Fruit fly (Drosophila melanogaster) whole organism, embryonic: Measurements from ENCODE around the gene RASSF8.
A peak's percentile ranks its signal among the peaks of the same experiment; 100 is the strongest.

Experiments
- Abd-B ChIP-seq: fragments of 200-800 bp; sonication (Bioruptor generic); optimal IDR thresholded peaks from 2 replicates; lab custom pipeline; 2018; ENCODE audit warnings: missing biosample characterization, mild to moderate bottlenecking, missing genetic modification characterization, moderate library complexity
- BEAF-32 ChIP-seq: fragments of 200-800 bp; sonication (Bioruptor generic); optimal IDR thresholded peaks from 3 replicates; lab custom pipeline; 2017; ENCODE audit warnings: missing biosample characterization, missing genetic modification characterization, mild to moderate bottlenecking, moderate library complexity, missing genetic modification reagents
- Bgb ChIP-seq: fragments of 200-800 bp; sonication (Bioruptor generic); IDR thresholded peaks from 2 replicates; pipeline ENCODE4 v1.3.6; 2022; ENCODE audit warnings: missing biosample characterization, missing genetic modification characterization; ENCODE audit not compliant: partially characterized antibody
- CG12659 ChIP-seq: fragments of 200-800 bp; sonication (Bioruptor generic); optimal IDR thresholded peaks from 3 replicates; lab custom pipeline; 2017; ENCODE audit warnings: mild to moderate bottlenecking, missing biosample characterization, missing genetic modification reagents, missing genetic modification characterization
- CG13287 ChIP-seq: fragments of 200-800 bp; sonication (Bioruptor generic); IDR thresholded peaks from 2 replicates; pipeline ENCODE4 v1.3.6; 2022; ENCODE audit warnings: missing biosample characterization, missing genetic modification characterization; ENCODE audit not compliant: partially characterized antibody
- CG13624 ChIP-seq: fragments of 200-800 bp; sonication (Bioruptor generic); optimal IDR thresholded peaks from 2 replicates; lab custom pipeline; 2016; ENCODE audit warnings: missing biosample characterization, missing genetic modification characterization
- CG1529 ChIP-seq: fragments of 200-800 bp; sonication (Bioruptor generic); optimal IDR thresholded peaks from 3 replicates; lab custom pipeline; 2018; ENCODE audit warnings: missing biosample characterization, missing genetic modification characterization
- CG17361 ChIP-seq: fragments of 200-800 bp; sonication (Bioruptor generic); IDR thresholded peaks from 3 replicates; pipeline ENCODE4 v1.3.6; 2022; ENCODE audit warnings: missing biosample characterization, missing genetic modification characterization
- CG17385 ChIP-seq: fragments of 200-800 bp; sonication (Bioruptor generic); optimal IDR thresholded peaks from 3 replicates; lab custom pipeline; 2018; ENCODE audit warnings: missing biosample characterization, mild to moderate bottlenecking, missing genetic modification characterization
- CG18011 ChIP-seq: fragments of 200-800 bp; sonication (Bioruptor generic); optimal IDR thresholded peaks from 2 replicates; lab custom pipeline; 2017; ENCODE audit warnings: missing biosample characterization, missing genetic modification characterization, mild to moderate bottlenecking, moderate library complexity, missing genotype
- CG31441 ChIP-seq: fragments of 200-800 bp; sonication (Bioruptor generic); IDR thresholded peaks from 2 replicates; pipeline ENCODE4 v1.3.6; 2022; ENCODE audit warnings: missing biosample characterization, missing genetic modification characterization
- CG34224 ChIP-seq: fragments of 200-800 bp; sonication (Bioruptor generic); IDR thresholded peaks from 3 replicates; pipeline ENCODE4 v1.3.6; 2022; ENCODE audit warnings: missing biosample characterization, missing genetic modification characterization; ENCODE audit not compliant: partially characterized antibody
- CG6689 ChIP-seq: fragments of 200-800 bp; sonication (Bioruptor generic); IDR thresholded peaks from 2 replicates; pipeline ENCODE4 v1.3.6; 2022; ENCODE audit warnings: missing biosample characterization, missing genetic modification characterization
- CG6791 ChIP-seq: fragments of 200-800 bp; sonication (Bioruptor generic); IDR thresholded peaks from 3 replicates; pipeline ENCODE4 v1.3.6; 2022; ENCODE audit warnings: missing biosample characterization, missing genetic modification characterization; ENCODE audit not compliant: partially characterized antibody
- CG7786 ChIP-seq: fragments of 200-800 bp; sonication (Bioruptor generic); optimal IDR thresholded peaks from 2 replicates; lab custom pipeline; 2016; ENCODE audit warnings: missing biosample characterization, missing genetic modification characterization
- CG9727 ChIP-seq: fragments of 200-800 bp; sonication (Bioruptor generic); optimal IDR thresholded peaks from 3 replicates; lab custom pipeline; 2017; ENCODE audit warnings: missing biosample characterization, mild to moderate bottlenecking, missing genetic modification characterization
- CG9797 ChIP-seq: fragments of 200-800 bp; sonication (Bioruptor generic); optimal IDR thresholded peaks from 3 replicates; lab custom pipeline; 2018; ENCODE audit warnings: missing biosample characterization, mild to moderate bottlenecking, missing genetic modification characterization
- Dad ChIP-seq: fragments of 200-800 bp; sonication (Bioruptor generic); optimal IDR thresholded peaks from 3 replicates; lab custom pipeline; 2016; ENCODE audit warnings: missing biosample characterization, missing genetic modification characterization
- Dll ChIP-seq: fragments of 200-800 bp; sonication (Bioruptor generic); IDR thresholded peaks from 4 replicates; pipeline ENCODE4 v1.3.6; 2022; ENCODE audit warnings: missing biosample characterization, missing genetic modification characterization; ENCODE audit not compliant: partially characterized antibody
- Dp ChIP-seq: fragments of 200-800 bp; sonication (Bioruptor generic); optimal IDR thresholded peaks from 2 replicates; lab custom pipeline; 2018; ENCODE audit warnings: missing biosample characterization, mild to moderate bottlenecking, missing genetic modification characterization, moderate library complexity
- E2f2 ChIP-seq: fragments of 200-800 bp; sonication (Bioruptor generic); IDR thresholded peaks from 2 replicates; pipeline ENCODE4 v1.3.6; 2022; ENCODE audit warnings: missing biosample characterization, missing genetic modification characterization
- Ets97D ChIP-seq: fragments of 200-800 bp; sonication (Bioruptor generic); optimal IDR thresholded peaks from 3 replicates; lab custom pipeline; 2016; ENCODE audit warnings: missing biosample characterization, missing genetic modification characterization
- HLH4C ChIP-seq: fragments of 200-800 bp; sonication (Bioruptor generic); IDR thresholded peaks from 3 replicates; pipeline ENCODE4 v1.3.6; 2022; ENCODE audit warnings: missing biosample characterization, missing genetic modification characterization; ENCODE audit not compliant: partially characterized antibody
- HmgZ ChIP-seq: fragments of 200-800 bp; sonication (Bioruptor generic); optimal IDR thresholded peaks from 2 replicates; lab custom pipeline; 2018; ENCODE audit warnings: missing biosample characterization, mild to moderate bottlenecking, missing genetic modification characterization
- MBD-R2 ChIP-seq: fragments of 200-800 bp; sonication (Bioruptor generic); IDR thresholded peaks from 2 replicates; pipeline ENCODE4 v1.3.6; 2022; ENCODE audit warnings: missing biosample characterization, missing genetic modification characterization
- MESR4 ChIP-seq: fragments of 200-800 bp; sonication (Bioruptor generic); optimal IDR thresholded peaks from 2 replicates; lab custom pipeline; 2018; ENCODE audit warnings: missing biosample characterization, mild to moderate bottlenecking, missing genetic modification characterization, moderate library complexity
- Max ChIP-seq: fragments of 200-800 bp; sonication (Bioruptor generic); optimal IDR thresholded peaks from 2 replicates; lab custom pipeline; 2016; ENCODE audit warnings: missing biosample characterization, mild to moderate bottlenecking, missing genetic modification characterization
- Med ChIP-seq: fragments of 200-800 bp; sonication (Bioruptor generic); peaks from one replicate; lab custom pipeline; 2016; ENCODE audit warnings: missing biosample characterization, missing genetic modification characterization, mild to moderate bottlenecking, inconsistent platforms, moderate library complexity
- Nf-YC ChIP-seq: fragments of 200-800 bp; optimal IDR thresholded peaks from 3 replicates; lab custom pipeline; 2019; ENCODE audit warnings: missing biosample characterization, mild to moderate bottlenecking, missing genetic modification characterization, moderate library complexity
- Scr ChIP-seq: fragments of 200-800 bp; sonication (Bioruptor generic); IDR thresholded peaks from 2 replicates; pipeline ENCODE4 v1.3.6; 2022; ENCODE audit warnings: missing biosample characterization, missing genetic modification characterization; ENCODE audit not compliant: partially characterized antibody
- ab ChIP-seq: fragments of 200-800 bp; sonication (Bioruptor generic); optimal IDR thresholded peaks from 2 replicates; lab custom pipeline; 2016; ENCODE audit warnings: missing biosample characterization, missing genetic modification characterization
- bbx ChIP-seq: fragments of 200-800 bp; sonication (Bioruptor generic); IDR thresholded peaks from 2 replicates; pipeline ENCODE4 v1.3.6; 2022; ENCODE audit warnings: missing biosample characterization, missing genetic modification characterization; ENCODE audit not compliant: partially characterized antibody
- br ChIP-seq: fragments of >200 bp; optimal IDR thresholded peaks from 2 replicates; lab custom pipeline; 2017
- da ChIP-seq: fragments of 200-800 bp; sonication (Bioruptor generic); optimal IDR thresholded peaks from 2 replicates; lab custom pipeline; 2016; ENCODE audit warnings: missing biosample characterization, missing genetic modification characterization
- exex ChIP-seq: fragments of 200-800 bp; sonication (Bioruptor generic); optimal IDR thresholded peaks from 4 replicates; lab custom pipeline; 2018; ENCODE audit warnings: missing biosample characterization, mild to moderate bottlenecking, missing genetic modification characterization, moderate library complexity
- gfzf ChIP-seq: fragments of 200-800 bp; sonication (Bioruptor generic); optimal IDR thresholded peaks from 2 replicates; lab custom pipeline; 2016; ENCODE audit warnings: missing biosample characterization, mild to moderate bottlenecking, missing genetic modification characterization, moderate library complexity
- h ChIP-seq: fragments of >200 bp; optimal IDR thresholded peaks from 2 replicates; lab custom pipeline; 2017
- hkb ChIP-seq, 2 experiments: fragments of 200-800 bp in 1 of 2; fragments of >200 bp in 1 of 2; sonication (Bioruptor generic) in 1 of 2; IDR thresholded peaks in 1 of 2; optimal IDR thresholded peaks in 1 of 2; 2 replicates each; pipeline versions ENCODE4 v1.3.6 to Lab custom; 2017 to 2022; ENCODE audit warnings: missing biosample characterization in 1 of 2, missing genetic modification characterization in 1 of 2
- ind ChIP-seq: fragments of 200-800 bp; sonication (Bioruptor generic); optimal IDR thresholded peaks from 3 replicates; lab custom pipeline; 2016; ENCODE audit warnings: missing biosample characterization, missing genetic modification characterization
- insv ChIP-seq, 2 experiments: fragments of 200-800 bp; sonication (Bioruptor generic); optimal IDR thresholded peaks; 3 replicates each; lab custom pipeline; 2016 to 2018; ENCODE audit warnings: missing biosample characterization in 2 of 2, missing genetic modification characterization in 2 of 2
- knrl ChIP-seq: fragments of 200-800 bp; sonication (Bioruptor generic); IDR thresholded peaks from 3 replicates; pipeline ENCODE4 v1.3.6; 2022; ENCODE audit warnings: missing biosample characterization, missing genetic modification characterization; ENCODE audit not compliant: partially characterized antibody
- nmo ChIP-seq: fragments of 200-800 bp; sonication (Bioruptor generic); optimal IDR thresholded peaks from 2 replicates; lab custom pipeline; 2018; ENCODE audit warnings: missing biosample characterization, mild to moderate bottlenecking, missing genetic modification characterization, moderate library complexity
- sna ChIP-seq: fragments of 200-800 bp; sonication (Bioruptor generic); IDR thresholded peaks from 2 replicates; pipeline ENCODE4 v1.3.6; 2022; ENCODE audit warnings: missing biosample characterization, missing genetic modification characterization; ENCODE audit not compliant: partially characterized antibody
- sug ChIP-seq: fragments of 200-800 bp; optimal IDR thresholded peaks from 2 replicates; lab custom pipeline; 2019; ENCODE audit warnings: missing biosample characterization, mild to moderate bottlenecking, missing genetic modification characterization, moderate library complexity
- trem ChIP-seq: fragments of 200-800 bp; optimal IDR thresholded peaks from 3 replicates; lab custom pipeline; 2019; ENCODE audit warnings: missing biosample characterization, mild to moderate bottlenecking, missing genetic modification characterization, moderate library complexity
- trh ChIP-seq: fragments of 200-800 bp; sonication (Bioruptor generic); optimal IDR thresholded peaks from 2 replicates; lab custom pipeline; 2016; ENCODE audit warnings: missing biosample characterization, missing genetic modification characterization
- vnd ChIP-seq: fragments of 200-800 bp; sonication (Bioruptor generic); IDR thresholded peaks from 3 replicates; pipeline ENCODE4 v1.3.6; 2022; ENCODE audit warnings: missing biosample characterization, missing genetic modification characterization; ENCODE audit not compliant: partially characterized antibody

RASSF8 gene

DNA sequence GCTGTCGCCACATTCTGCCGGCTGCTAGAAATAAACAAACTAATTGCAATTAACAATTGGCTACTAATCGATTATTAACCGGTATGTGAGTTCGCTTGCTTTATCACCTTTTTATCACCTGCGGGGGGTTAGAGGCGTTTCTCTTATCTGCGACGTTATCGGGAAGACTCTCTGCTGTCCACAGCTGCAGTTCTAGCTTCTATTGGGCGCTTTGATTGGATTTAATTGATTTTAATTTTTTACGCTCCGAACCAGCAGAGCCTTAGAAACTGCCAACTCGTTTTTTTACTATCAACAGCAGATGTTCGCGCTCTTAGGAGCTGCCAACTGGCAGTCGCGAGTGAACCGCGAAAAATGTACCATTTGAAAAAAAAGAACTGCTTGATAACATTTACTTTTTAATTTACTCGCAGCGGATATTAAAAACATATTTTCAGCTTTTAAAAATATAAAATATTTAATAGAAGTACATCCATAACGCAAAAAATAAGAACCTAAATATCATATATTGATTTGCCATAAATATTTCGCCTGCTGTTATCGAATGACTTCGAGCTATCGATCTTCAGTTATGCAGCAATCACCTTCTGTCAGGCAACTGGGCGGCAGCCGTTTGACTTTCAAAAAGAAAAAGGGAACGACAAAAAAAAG, 34.8 kb upstream of the RASSF8 start, which contains the start of gene Ssadh:
Gene Ssadh (minus strand): TSS at position 300 of the 651 bp plus-strand sequence.
- TF ChIP-seq knrl (GFP tag; lab: Robert Waterston, UW): peak; percentile 60
- TF ChIP-seq CG7786 (GFP tag; lab: Kevin White, UChicago): no peak
- peak; percentile 56 for TF ChIP-seq CG13287 (GFP tag; lab: Robert Waterston, UW)
- peak; percentile 75 for TF ChIP-seq HLH4C (GFP tag; lab: Robert Waterston, UW)
- no peak for TF ChIP-seq ab (GFP tag; lab: Kevin White, UChicago)
- TF ChIP-seq Abd-B (GFP tag; lab: Kevin White, UChicago): peak; percentile 4
- TF ChIP-seq gfzf (GFP tag; lab: Kevin White, UChicago): peak; percentile 23
- TF ChIP-seq hkb (optimal IDR thresholded peaks at IDR 0.05; lab: Kevin White, UChicago): peak; percentile 46
- no peak for TF ChIP-seq hkb (GFP tag; IDR thresholded peaks at IDR 0.05; lab: Robert Waterston, UW)
- TF ChIP-seq BEAF-32 (GFP tag; lab: Kevin White, UChicago): peak; percentile 62
- TF ChIP-seq Dp (GFP tag; lab: Kevin White, UChicago): peak; percentile 93
- peak; percentile 75 for TF ChIP-seq exex (tag; lab: Kevin White, UChicago)
- TF ChIP-seq bbx (GFP tag; lab: Robert Waterston, UW): peak; percentile 48; the same call in 1 of the 2 replicates
- no peak for TF ChIP-seq CG17385 (GFP tag; lab: Kevin White, UChicago)
- TF ChIP-seq da (GFP tag; lab: Kevin White, UChicago): peak; percentile 6
- TF ChIP-seq br: no peak
- peak; percentile 63; the same call in 2 of the 4 replicates for TF ChIP-seq Dll (GFP tag; lab: Robert Waterston, UW)
- TF ChIP-seq CG12659: peak; percentile 31
- peak; percentile 4 for TF ChIP-seq HmgZ
- TF ChIP-seq Bgb (GFP tag; lab: Robert Waterston, UW): peak; percentile 61; the same call in 1 of the 2 replicates
- peak; percentile 34; the same call in 1 of the 3 replicates for TF ChIP-seq CG34224
- 0 out of 3 replicates have a peak, but pooled peaks have one; percentile 62 for TF ChIP-seq CG6791 (GFP tag; lab: Robert Waterston, UW)
- no peak for TF ChIP-seq ind (GFP tag; lab: Kevin White, UChicago)
- TF ChIP-seq CG1529 (GFP tag; lab: Kevin White, UChicago): no peak
- TF ChIP-seq CG31441: 0 out of 2 replicates have a peak, but pooled peaks have one; percentile 20
- TF ChIP-seq Scr (GFP tag; lab: Robert Waterston, UW): peak; percentile 57
- TF ChIP-seq insv (GFP tag; optimal IDR thresholded peaks at IDR 0.05; lab: Kevin White, UChicago): no peak
- TF ChIP-seq trem (tag; lab: Kevin White, UChicago): peak; percentile 100
- TF ChIP-seq sug (tag; lab: Kevin White, UChicago): peak; percentile 85
- TF ChIP-seq MBD-R2 (GFP tag; lab: Robert Waterston, UW): peak; percentile 86
- TF ChIP-seq MESR4: peak; percentile 22
- peak; percentile 3 for TF ChIP-seq Nf-YC (tag; lab: Kevin White, UChicago)
- TF ChIP-seq CG9727 (GFP tag; lab: Kevin White, UChicago): peak; percentile 3
- TF ChIP-seq Max (GFP tag; lab: Kevin White, UChicago): peak; percentile 57
- peak; percentile 98 for TF ChIP-seq CG18011 (GFP tag; lab: Kevin White, UChicago)
- TF ChIP-seq CG17361 (GFP tag; lab: Robert Waterston, UW): peak; percentile 20; the same call in 1 of the 3 replicates
- TF ChIP-seq Dad (GFP tag; lab: Kevin White, UChicago): no peak
- TF ChIP-seq CG9797: peak; percentile 51
- peak; percentile 39 for TF ChIP-seq Ets97D (GFP tag; lab: Kevin White, UChicago)
- TF ChIP-seq h (lab: Kevin White, UChicago): no peak
- TF ChIP-seq Med (GFP tag; lab: Kevin White, UChicago): peak; percentile 12
- peak; percentile 35 for TF ChIP-seq nmo (GFP tag; lab: Kevin White, UChicago)
- peak; percentile 8 for TF ChIP-seq CG13624 (GFP tag; lab: Kevin White, UChicago)
- TF ChIP-seq E2f2 (GFP tag; lab: Robert Waterston, UW): peak; percentile 97
- 0 out of 3 replicates have a peak, but pooled peaks have one; percentile 40 for TF ChIP-seq vnd (GFP tag; lab: Robert Waterston, UW)
- TF ChIP-seq CG6689 (GFP tag; lab: Robert Waterston, UW): no peak
- no peak for TF ChIP-seq trh (GFP tag; lab: Kevin White, UChicago)
- TF ChIP-seq sna (GFP tag; lab: Robert Waterston, UW): no peak; the same call in 1 of the 2 replicates
